Worm (Caenorhabditis elegans): Measurements from ENCODE around the gene F41C3.1.

- no peak for TF ChIP-seq W03F9.2 (tag; optimal IDR thresholded peaks at IDR 0.05)
- no peak for TF ChIP-seq dao-5 (tag; optimal IDR thresholded peaks at IDR 0.05)
- no peak for TF ChIP-seq him-1 (tag; optimal IDR thresholded peaks at IDR 0.05)
These were observed 45.0 kb downstream of the F41C3.1 start, which contains the start of gene C33F10.14 for ce11 chrII:4797071-4797470.
